Worm (Caenorhabditis elegans): ENCODE results near the gene F35B12.9.

- no peak for TF ChIP-seq W03F9.2 (tag; optimal IDR thresholded peaks at IDR 0.05)
- no peak for TF ChIP-seq him-1 (tag; optimal IDR thresholded peaks at IDR 0.05)
- TF ChIP-seq dao-5 (tag; optimal IDR thresholded peaks at IDR 0.05): no peak
Observed at ce11 chrV:11631128-11631527, 30.2 kb downstream of the F35B12.9 start.

Measured in whole organism, L4/young adult.